Fruit fly (Drosophila melanogaster): ENCODE measurements around the gene Prx2.

- TF ChIP-seq usp (GFP tag; optimal IDR thresholded peaks at IDR 0.05) (no peak), Dll (optimal IDR thresholded peaks at IDR 0.05) (no peak), CG8478 (optimal IDR thresholded peaks at IDR 0.05) (no peak), psq (optimal IDR thresholded peaks at IDR 0.05) (no peak), pan (optimal IDR thresholded peaks at IDR 0.05) (no peak), EcR (GFP tag; optimal IDR thresholded peaks at IDR 0.05) (no peak)
These were observed 27.4 kb upstream of the Prx2 start, which contains the start of gene CG1764 for dm6 chrX:13302315-13302614.

All from whole organism.